Worm (Caenorhabditis elegans) whole organism, young adult: ENCODE data around the gene T28A11.13.
A peak's percentile ranks its signal among the peaks of the same experiment; 100 is the strongest.

Experiments used
- ama-1 ChIP-seq, 3 experiments: fragments of 150-350 bp in 1 of 3; sonication (generic microtip) in 2 of 3; optimal IDR thresholded peaks; 2 replicates each; lab custom pipeline; 2014 to 2018; ENCODE audit warnings: missing biosample characterization in 2 of 3, missing genetic modification characterization in 2 of 3, missing genetic modification reagents in 2 of 3
- athp-1 ChIP-seq: sonication (generic microtip); optimal IDR thresholded peaks from 2 replicates; lab custom pipeline; 2017; ENCODE audit warnings: mild to moderate bottlenecking, missing genetic modification characterization, missing compliant biosample characterization
- attf-3 ChIP-seq: fragments of 200-800 bp; sonication (Bioruptor generic); conservative IDR thresholded peaks from 2 replicates; pipeline ENCODE4 v1.3.6; 2022; ENCODE audit warnings: missing genetic modification reagents, missing genetic modification characterization, missing compliant biosample characterization
- ceh-79 ChIP-seq: sonication (generic microtip); optimal IDR thresholded peaks from 2 replicates; lab custom pipeline; 2017; ENCODE audit warnings: mild to moderate bottlenecking, missing genetic modification characterization, missing compliant biosample characterization
- dpff-1 ChIP-seq: sonication (generic microtip); optimal IDR thresholded peaks from 2 replicates; lab custom pipeline; 2017; ENCODE audit warnings: mild to moderate bottlenecking, missing genetic modification characterization, missing compliant biosample characterization
- dpl-1 ChIP-seq: fragments of 150-350 bp; optimal IDR thresholded peaks from 2 replicates; lab custom pipeline; 2014; ENCODE audit warnings: missing biosample characterization, missing genetic modification reagents, missing genetic modification characterization
- fkh-3 ChIP-seq: sonication (generic microtip); optimal IDR thresholded peaks from 2 replicates; lab custom pipeline; 2016; ENCODE audit warnings: mild to moderate bottlenecking, missing genetic modification characterization, missing compliant biosample characterization
- lin-40 ChIP-seq: sonication (generic microtip); optimal IDR thresholded peaks from 2 replicates; lab custom pipeline; 2016; ENCODE audit warnings: missing genetic modification characterization, mild to moderate bottlenecking, missing compliant biosample characterization, missing genotype, missing genetic modification reagents
- madf-6 ChIP-seq: fragments of 200-800 bp; sonication (Bioruptor generic); IDR thresholded peaks from 2 replicates; pipeline ENCODE4 v1.3.6; 2022; ENCODE audit warnings: missing genetic modification reagents, missing genetic modification characterization, missing compliant biosample characterization
- mcd-1 ChIP-seq: fragments of 200-800 bp; sonication (Bioruptor generic); IDR thresholded peaks from 2 replicates; pipeline ENCODE4 v1.3.6; 2022; ENCODE audit warnings: missing genetic modification reagents, missing genetic modification characterization, missing compliant biosample characterization
- snpc-1.1 ChIP-seq: sonication (generic microtip); optimal IDR thresholded peaks from 2 replicates; lab custom pipeline; 2017; ENCODE audit warnings: missing genetic modification characterization, mild to moderate bottlenecking, missing compliant biosample characterization, antibody characterized with exemption, moderate library complexity, missing genotype, missing genetic modification reagents; ENCODE audit not compliant: insufficient read depth
- snpc-4 ChIP-seq, 5 experiments: fragments of 150-350 bp in 1 of 5; sonication (generic microtip) in 4 of 5; optimal IDR thresholded peaks; 2 replicates each; lab custom pipeline; 2014 to 2018; ENCODE audit warnings: missing genetic modification characterization in 5 of 5, missing biosample characterization in 3 of 5, antibody characterized with exemption in 2 of 5, mild to moderate bottlenecking in 2 of 5, missing compliant biosample characterization in 2 of 5, missing genotype in 2 of 5, moderate library complexity in 2 of 5, missing genetic modification reagents in 1 of 5
- unc-130 ChIP-seq: sonication (generic microtip); optimal IDR thresholded peaks from 2 replicates; lab custom pipeline; 2016; ENCODE audit warnings: missing genetic modification reagents, missing genetic modification characterization, missing compliant biosample characterization
- ztf-25 ChIP-seq: fragments of 200-800 bp; sonication (Bioruptor generic); IDR thresholded peaks from 2 replicates; pipeline ENCODE4 v1.3.6; 2022; ENCODE audit warnings: missing genetic modification reagents, missing genetic modification characterization, missing compliant biosample characterization

DNA sequence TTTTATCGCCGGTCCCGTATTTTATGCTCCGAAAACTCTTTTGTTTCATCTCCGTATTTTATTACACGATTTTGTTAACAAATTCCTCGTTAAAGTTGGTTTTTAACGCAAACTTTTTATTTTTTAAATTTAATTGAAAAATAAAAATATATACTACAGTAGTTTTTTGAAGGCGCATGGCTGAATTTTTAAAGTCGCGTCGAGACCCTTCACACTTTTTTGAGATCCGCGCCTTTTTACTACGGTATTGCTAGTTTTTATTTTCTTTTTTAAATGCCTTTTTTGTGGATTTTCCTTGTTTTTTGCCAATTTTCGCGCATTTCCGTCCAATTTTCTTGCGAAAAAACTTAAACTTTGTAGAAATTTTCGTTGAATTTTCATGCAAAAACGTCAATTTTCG is 45.6 kb downstream of the T28A11.13 start:
- no peak for TF ChIP-seq unc-130 (GFP tag; lab: Kevin White, UChicago)
- no peak for TF ChIP-seq snpc-4 (GFP tag; optimal IDR thresholded peaks at IDR 0.05; lab: Kevin White, UChicago)
- peak in 1 of 4 experiments; percentile 54 for TF ChIP-seq snpc-4 (tag; optimal IDR thresholded peaks at IDR 0.05; lab: Kevin White, UChicago)
- no peak for TF ChIP-seq attf-3 (GFP tag; lab: Robert Waterston, UW)
- no peak for TF ChIP-seq dpl-1 (GFP tag; lab: Kevin White, UChicago)
- no peak for TF ChIP-seq athp-1
- TF ChIP-seq ztf-25 (GFP tag; lab: Robert Waterston, UW), result no peak
- TF ChIP-seq lin-40 (tag; lab: Kevin White, UChicago), result no peak
- peak; percentile 47; the same call in 1 of the 2 replicates for TF ChIP-seq mcd-1 (GFP tag; lab: Robert Waterston, UW)
- no peak for TF ChIP-seq fkh-3 (tag; lab: Kevin White, UChicago)
- TF ChIP-seq madf-6 (GFP tag; lab: Robert Waterston, UW), result peak; percentile 97
- no peak for TF ChIP-seq ceh-79 (tag; lab: Kevin White, UChicago)
- no peak for TF ChIP-seq ama-1 (optimal IDR thresholded peaks at IDR 0.05; lab: Kevin White, UChicago)
- no peak for TF ChIP-seq ama-1 (GFP tag; optimal IDR thresholded peaks at IDR 0.05; lab: Kevin White, UChicago)
- peak; percentile 53 for TF ChIP-seq snpc-1.1 (tag; lab: Kevin White, UChicago)
- no peak for TF ChIP-seq dpff-1 (tag; lab: Kevin White, UChicago)
